Worm (Caenorhabditis elegans) whole organism, mixed stage, embryonic: ENCODE data around the gene tag-297.
A peak's percentile ranks its signal among the peaks of the same experiment; 100 is the strongest.

Experiments
- M03D4.4 ChIP-seq: sonication (generic microtip); optimal IDR thresholded peaks from 2 replicates; lab custom pipeline; 2017; ENCODE audit warnings: mild to moderate bottlenecking, missing genetic modification characterization, missing compliant biosample characterization
- bed-3 ChIP-seq: fragments of 200-800 bp; sonication (Bioruptor generic); optimal IDR thresholded peaks from 3 replicates; lab custom pipeline; 2018; ENCODE audit warnings: mild to moderate bottlenecking, missing genetic modification characterization, moderate library complexity, missing compliant biosample characterization
- blmp-1 ChIP-seq: fragments of 150-350 bp; optimal IDR thresholded peaks from 2 replicates; lab custom pipeline; 2014; ENCODE audit warnings: missing biosample characterization, missing genetic modification characterization
- ceh-39 ChIP-seq: fragments of 150-350 bp; optimal IDR thresholded peaks from 2 replicates; lab custom pipeline; 2014; ENCODE audit warnings: missing biosample characterization, missing genetic modification characterization
- ceh-43 ChIP-seq: fragments of 200-800 bp; sonication (Bioruptor generic); optimal IDR thresholded peaks from 2 replicates; lab custom pipeline; 2018; ENCODE audit warnings: mild to moderate bottlenecking, missing genetic modification characterization, moderate library complexity, missing compliant biosample characterization
- ceh-83 ChIP-seq: fragments of 200-800 bp; sonication (Bioruptor generic); optimal IDR thresholded peaks from 2 replicates; lab custom pipeline; 2018; ENCODE audit warnings: mild to moderate bottlenecking, missing genetic modification characterization, missing compliant biosample characterization
- cnd-1 ChIP-seq: fragments of 200-800 bp; sonication (Bioruptor generic); optimal IDR thresholded peaks from 2 replicates; lab custom pipeline; 2018; ENCODE audit warnings: mild to moderate bottlenecking, missing genetic modification characterization, missing compliant biosample characterization
- drap-1 ChIP-seq: fragments of 200-800 bp; sonication (Bioruptor generic); optimal IDR thresholded peaks from 3 replicates; lab custom pipeline; 2018; ENCODE audit warnings: mild to moderate bottlenecking, missing genetic modification characterization, missing compliant biosample characterization
- elt-1 ChIP-seq: sonication (generic microtip); optimal IDR thresholded peaks from 2 replicates; lab custom pipeline; 2017; ENCODE audit warnings: missing genetic modification characterization, mild to moderate bottlenecking, missing compliant biosample characterization, antibody characterized with exemption, moderate library complexity, borderline replicate concordance; ENCODE audit not compliant: insufficient read depth
- elt-3 ChIP-seq: fragments of 150-350 bp; optimal IDR thresholded peaks from 2 replicates; lab custom pipeline; 2014; ENCODE audit warnings: missing biosample characterization, missing genetic modification characterization
- ham-2 ChIP-seq: fragments of 200-800 bp; sonication (Bioruptor generic); optimal IDR thresholded peaks from 2 replicates; lab custom pipeline; 2018; ENCODE audit warnings: mild to moderate bottlenecking, missing genetic modification characterization, missing compliant biosample characterization
- hlh-1 ChIP-seq: fragments of 150-350 bp; optimal IDR thresholded peaks from 2 replicates; lab custom pipeline; 2014; ENCODE audit warnings: missing biosample characterization, missing genetic modification reagents, missing genetic modification characterization
- lin-13 ChIP-seq: fragments of 150-350 bp; optimal IDR thresholded peaks from 2 replicates; lab custom pipeline; 2014; ENCODE audit warnings: missing biosample characterization, missing genetic modification characterization
- lin-32 ChIP-seq: fragments of 200-800 bp; sonication (Bioruptor generic); optimal IDR thresholded peaks from 2 replicates; lab custom pipeline; 2018; ENCODE audit warnings: mild to moderate bottlenecking, missing genetic modification characterization, missing compliant biosample characterization
- lsy-2 ChIP-seq: fragments of 150-350 bp; optimal IDR thresholded peaks from 2 replicates; lab custom pipeline; 2014; ENCODE audit warnings: missing biosample characterization, missing genetic modification characterization
- mab-5 ChIP-seq: fragments of 150-350 bp; optimal IDR thresholded peaks from 2 replicates; lab custom pipeline; 2014; ENCODE audit warnings: missing biosample characterization, missing genetic modification characterization
- mep-1 ChIP-seq: fragments of 150-350 bp; optimal IDR thresholded peaks from 2 replicates; lab custom pipeline; 2017; ENCODE audit warnings: missing biosample characterization, missing genetic modification reagents, missing genetic modification characterization, inconsistent platforms
- mls-2 ChIP-seq: sonication (generic microtip); optimal IDR thresholded peaks from 2 replicates; lab custom pipeline; 2016; ENCODE audit warnings: mild to moderate bottlenecking, missing genetic modification characterization, moderate library complexity, missing compliant biosample characterization
- nhr-12 ChIP-seq: fragments of 150-350 bp; optimal IDR thresholded peaks from 2 replicates; lab custom pipeline; 2014; ENCODE audit warnings: missing biosample characterization, missing genetic modification characterization
- nhr-2 ChIP-seq: fragments of 150-350 bp; optimal IDR thresholded peaks from 2 replicates; lab custom pipeline; 2014; ENCODE audit warnings: missing biosample characterization, missing genetic modification characterization
- nhr-237 ChIP-seq: fragments of 150-350 bp; optimal IDR thresholded peaks from 2 replicates; lab custom pipeline; 2014; ENCODE audit warnings: missing biosample characterization, missing genetic modification characterization
- nhr-28 ChIP-seq: fragments of 150-350 bp; optimal IDR thresholded peaks from 2 replicates; lab custom pipeline; 2014; ENCODE audit warnings: missing biosample characterization, missing genetic modification characterization
- nhr-76 ChIP-seq: sonication (generic microtip); optimal IDR thresholded peaks from 2 replicates; lab custom pipeline; 2017; ENCODE audit warnings: missing biosample characterization, missing genetic modification characterization
- pha-4 ChIP-seq: fragments of 150-350 bp; optimal IDR thresholded peaks from 2 replicates; lab custom pipeline; 2018; ENCODE audit warnings: missing biosample characterization, missing genetic modification reagents, missing genetic modification characterization
- sem-2 ChIP-seq: fragments of 200-800 bp; sonication (Bioruptor generic); optimal IDR thresholded peaks from 2 replicates; lab custom pipeline; 2018; ENCODE audit warnings: mild to moderate bottlenecking, missing genetic modification characterization, missing compliant biosample characterization
- snpc-4 ChIP-seq: fragments of 150-350 bp; optimal IDR thresholded peaks from 2 replicates; lab custom pipeline; 2014; ENCODE audit warnings: missing biosample characterization, missing genetic modification characterization
- sptf-1 ChIP-seq: sonication (generic microtip); optimal IDR thresholded peaks from 2 replicates; lab custom pipeline; 2017; ENCODE audit warnings: mild to moderate bottlenecking, missing genetic modification characterization, moderate library complexity, missing compliant biosample characterization
- unc-120 ChIP-seq: sonication (generic microtip); optimal IDR thresholded peaks from 2 replicates; lab custom pipeline; 2017; ENCODE audit warnings: missing genetic modification characterization, missing compliant biosample characterization; ENCODE audit not compliant: poor library complexity, severe bottlenecking
- unc-39 ChIP-seq: fragments of 150-350 bp; optimal IDR thresholded peaks from 2 replicates; lab custom pipeline; 2014; ENCODE audit warnings: missing biosample characterization, missing genetic modification characterization
- unc-62 ChIP-seq: fragments of 150-350 bp; optimal IDR thresholded peaks from 2 replicates; lab custom pipeline; 2014; ENCODE audit warnings: missing biosample characterization, missing genetic modification reagents, missing genetic modification characterization
- zip-8 ChIP-seq: fragments of 150-350 bp; optimal IDR thresholded peaks from 2 replicates; lab custom pipeline; 2014; ENCODE audit warnings: missing biosample characterization, missing genetic modification characterization
- ztf-11 ChIP-seq: fragments of 150-350 bp; optimal IDR thresholded peaks from 2 replicates; lab custom pipeline; 2014; ENCODE audit warnings: missing biosample characterization, missing genetic modification characterization

tag-297 gene

DNA sequence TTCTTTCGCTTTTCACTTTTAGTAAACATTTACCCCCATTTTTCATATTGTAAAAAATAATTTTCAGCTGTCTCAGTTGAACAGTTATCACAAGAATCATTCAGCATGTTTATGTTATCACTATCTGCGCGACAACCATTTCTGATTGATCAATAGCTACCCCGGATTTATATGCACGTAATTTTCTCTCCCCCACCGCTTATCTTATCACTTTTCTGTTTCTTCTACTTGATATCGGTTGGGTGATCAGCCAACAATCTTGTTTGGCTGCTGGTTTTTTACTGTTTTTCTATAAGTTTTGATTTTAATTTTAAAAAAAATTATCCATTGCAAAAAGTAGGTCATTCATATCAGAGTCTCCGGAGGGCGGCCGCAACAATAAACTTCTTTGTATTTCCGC is 29.6 kb upstream of the tag-297 start:
- TF ChIP-seq nhr-2 (no peak), elt-3 (tag; lab: Kevin White, UChicago) (peak; percentile 32), mab-5 (tag; lab: Kevin White, UChicago) (no peak), ceh-43 (no peak)

- TF ChIP-seq ztf-11 (tag; lab: Kevin White, UChicago) (no peak), hlh-1 (tag; lab: Kevin White, UChicago) (peak; percentile 21)
Observed at ce11 chrII:14598367-14598766, 29.1 kb upstream of the tag-297 start.

- TF ChIP-seq ham-2 (GFP tag; lab: Kevin White, UChicago) (no peak), blmp-1 (no peak), drap-1 (no peak), mls-2 (tag; lab: Kevin White, UChicago) (no peak), lin-32 (no peak), unc-120 (tag; lab: Kevin White, UChicago) (no peak), elt-1 (tag; lab: Kevin White, UChicago) (no peak), elt-3 (tag; lab: Kevin White, UChicago) (no peak), ceh-39 (tag; lab: Kevin White, UChicago) (no peak), zip-8 (tag; lab: Kevin White, UChicago) (no peak), mep-1 (tag; lab: Kevin White, UChicago) (no peak), hlh-1 (tag; lab: Kevin White, UChicago) (no peak), cnd-1 (tag; lab: Kevin White, UChicago) (no peak), pha-4 (tag; lab: Kevin White, UChicago) (no peak), lsy-2 (tag; lab: Kevin White, UChicago) (no peak), unc-62 (GFP tag; lab: Kevin White, UChicago) (no peak), nhr-2 (no peak), bed-3 (GFP tag; lab: Kevin White, UChicago) (no peak), sem-2 (GFP tag; lab: Kevin White, UChicago) (no peak)
Observed at ce11 chrII:14599284-14599862, 28.1 kb upstream of the tag-297 start.

DNA sequence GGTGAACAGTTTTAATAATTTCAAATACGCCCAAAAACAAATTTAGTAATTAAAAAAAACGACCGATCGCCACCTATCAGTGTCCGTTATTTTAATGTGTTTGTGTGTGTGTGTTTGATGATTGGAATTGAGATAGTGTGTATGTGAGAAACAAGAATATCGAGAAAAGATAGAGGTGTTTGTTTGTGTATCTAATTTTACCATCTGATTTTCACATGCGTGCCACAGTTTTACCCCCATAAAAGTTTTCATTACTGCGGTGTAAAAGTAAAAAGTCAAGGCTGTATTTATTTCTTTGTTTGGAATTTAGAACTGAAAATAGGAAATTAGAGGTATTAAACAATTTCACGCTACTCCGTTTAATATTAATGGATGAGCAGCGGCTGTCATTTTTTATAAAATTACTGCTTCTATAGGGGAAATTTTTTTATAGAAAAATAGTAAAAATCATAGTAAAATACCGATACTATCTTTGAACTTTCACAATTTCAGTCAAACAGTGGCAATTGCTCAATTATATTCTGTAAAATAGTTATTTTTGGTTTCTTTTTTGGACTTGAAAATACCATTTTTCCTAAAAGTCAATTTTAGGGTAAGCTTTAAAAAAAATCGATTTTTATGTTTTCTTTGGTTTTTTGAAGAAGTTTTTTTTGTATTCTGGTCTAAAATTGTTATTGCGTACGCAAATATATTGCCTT is 27.3 kb upstream of the tag-297 start:
- no peak for TF ChIP-seq hlh-1 (tag; lab: Kevin White, UChicago)

DNA sequence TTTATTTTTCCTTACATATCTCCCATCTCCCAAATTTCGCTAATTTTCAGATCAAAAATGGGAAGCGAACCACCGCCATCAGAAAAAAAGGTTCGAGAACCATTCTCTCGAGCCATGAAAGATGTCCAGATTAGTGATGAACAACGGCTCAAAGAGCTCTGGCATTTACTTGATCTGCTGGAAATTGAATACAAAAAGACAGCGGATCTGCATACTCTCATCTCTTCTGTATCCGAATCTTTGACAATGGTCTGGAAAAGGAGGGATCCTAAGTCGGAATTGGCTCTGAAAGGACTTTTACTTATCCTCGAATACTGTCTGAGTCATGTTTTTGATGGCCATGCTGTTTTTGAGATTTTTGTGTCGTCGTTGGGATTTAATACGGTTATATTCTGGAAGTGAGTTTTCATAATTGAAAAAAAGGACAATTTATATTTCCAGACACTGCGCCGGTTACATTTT is 26.5 kb upstream of the tag-297 start, which contains the start of gene tps-2:
TSS of gene tps-2 (plus strand) at position 51 of the 462 bp plus-strand sequence.
- no peak for TF ChIP-seq snpc-4
- no peak for TF ChIP-seq cnd-1 (tag; lab: Kevin White, UChicago)
- no peak for TF ChIP-seq ceh-43
- TF ChIP-seq unc-120 (tag; lab: Kevin White, UChicago), result no peak
- no peak for TF ChIP-seq ham-2 (GFP tag; lab: Kevin White, UChicago)
- no peak for TF ChIP-seq lin-32
- TF ChIP-seq ztf-11 (tag; lab: Kevin White, UChicago), result no peak
- no peak for TF ChIP-seq zip-8 (tag; lab: Kevin White, UChicago)
- TF ChIP-seq sem-2 (GFP tag; lab: Kevin White, UChicago), result no peak
- TF ChIP-seq, all 35 proteins: peak for 0

- TF ChIP-seq lin-32, result no peak
- TF ChIP-seq unc-62 (GFP tag; lab: Kevin White, UChicago), result no peak
Observed at ce11 chrII:14602735-14603134, 24.7 kb upstream of the tag-297 start.

DNA sequence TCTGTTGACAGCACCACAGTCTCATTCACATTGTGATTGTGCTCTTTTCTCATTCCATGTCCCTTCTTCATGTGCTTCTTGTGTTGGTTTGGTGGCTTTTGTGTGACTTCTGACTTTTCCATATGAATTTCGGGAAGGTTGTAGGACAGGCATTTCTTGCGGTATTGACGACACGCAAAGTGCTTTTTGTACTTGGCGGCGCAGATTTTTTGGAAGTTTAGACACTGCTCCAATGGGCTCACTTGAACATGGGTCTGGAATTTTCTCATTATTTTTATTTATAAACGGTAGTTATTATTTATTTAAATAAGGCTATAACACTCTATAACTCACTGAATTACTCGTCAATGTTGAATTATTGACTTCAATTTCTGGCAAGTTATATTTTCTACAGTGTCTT is 23.2 kb upstream of the tag-297 start:
- no peak for TF ChIP-seq nhr-76 (tag; lab: Kevin White, UChicago)
- TF ChIP-seq nhr-237 (tag; lab: Kevin White, UChicago), result no peak
- TF ChIP-seq unc-62 (GFP tag; lab: Kevin White, UChicago), result no peak
- no peak for TF ChIP-seq nhr-28 (tag; lab: Kevin White, UChicago)
- TF ChIP-seq drap-1, result no peak
- TF ChIP-seq ceh-83 (GFP tag; lab: Kevin White, UChicago), result no peak
- TF ChIP-seq nhr-12, result no peak
- TF ChIP-seq sptf-1, result no peak
- TF ChIP-seq elt-1 (tag; lab: Kevin White, UChicago), result no peak
- no peak for TF ChIP-seq pha-4 (tag; lab: Kevin White, UChicago)
- TF ChIP-seq unc-120 (tag; lab: Kevin White, UChicago), result no peak
- no peak for TF ChIP-seq lin-13
- TF ChIP-seq unc-39 (tag; lab: Kevin White, UChicago), result no peak
- no peak for TF ChIP-seq ztf-11 (tag; lab: Kevin White, UChicago)
- TF ChIP-seq M03D4.4 (tag; lab: Kevin White, UChicago), result no peak
- TF ChIP-seq ceh-39 (tag; lab: Kevin White, UChicago), result no peak
